Fruit fly (Drosophila melanogaster) whole organism, embryonic: ENCODE measurements around the gene CG14915.

Source experiments
- ATbp ChIP-seq: fragments of 200-800 bp; sonication (Bioruptor generic); optimal IDR thresholded peaks from 2 replicates; lab custom pipeline; 2017; ENCODE audit warnings: missing biosample characterization, mild to moderate bottlenecking, missing genetic modification characterization, missing genetic modification reagents
- Abd-B ChIP-seq: fragments of 200-800 bp; sonication (Bioruptor generic); optimal IDR thresholded peaks from 2 replicates; lab custom pipeline; 2018; ENCODE audit warnings: missing biosample characterization, mild to moderate bottlenecking, missing genetic modification characterization, moderate library complexity
- Ada2b ChIP-seq: fragments of 200-800 bp; sonication (Bioruptor generic); IDR thresholded peaks from 2 replicates; pipeline ENCODE4 v1.3.6; 2022; ENCODE audit warnings: missing biosample characterization, missing genetic modification characterization
- Bteb2 ChIP-seq: fragments of 200-800 bp; sonication (Bioruptor generic); optimal IDR thresholded peaks from 2 replicates; lab custom pipeline; 2016; ENCODE audit warnings: missing biosample characterization, missing genetic modification characterization
- CG11560 ChIP-seq: fragments of 200-800 bp; sonication (Bioruptor generic); IDR thresholded peaks from 3 replicates; pipeline ENCODE4 v1.3.6; 2022; ENCODE audit warnings: missing biosample characterization, missing genetic modification characterization
- CG16863 ChIP-seq: fragments of 200-800 bp; sonication (Bioruptor generic); optimal IDR thresholded peaks from 3 replicates; lab custom pipeline; 2016; ENCODE audit warnings: missing biosample characterization, missing genetic modification characterization
- CG18011 ChIP-seq: fragments of 200-800 bp; sonication (Bioruptor generic); optimal IDR thresholded peaks from 2 replicates; lab custom pipeline; 2017; ENCODE audit warnings: missing biosample characterization, missing genetic modification characterization, mild to moderate bottlenecking, moderate library complexity, missing genotype
- CG3726 ChIP-seq: fragments of 200-800 bp; sonication (Bioruptor generic); IDR thresholded peaks from 3 replicates; pipeline ENCODE4, ENCODE4 v1.3.6; 2022; ENCODE audit warnings: missing biosample characterization, missing genetic modification characterization
- CG4424 ChIP-seq: fragments of 200-800 bp; sonication (Bioruptor generic); optimal IDR thresholded peaks from 3 replicates; lab custom pipeline; 2016; ENCODE audit warnings: missing biosample characterization, missing genetic modification characterization
- CG6272 ChIP-seq: fragments of 200-800 bp; sonication (Bioruptor generic); IDR thresholded peaks from 2 replicates; pipeline ENCODE4 v1.3.6; 2022; ENCODE audit warnings: missing biosample characterization, missing genetic modification characterization
- CG6854 ChIP-seq: fragments of 200-800 bp; sonication (Bioruptor generic); optimal IDR thresholded peaks from 3 replicates; lab custom pipeline; 2017; ENCODE audit warnings: missing biosample characterization, mild to moderate bottlenecking, missing genetic modification characterization
- CG8388 ChIP-seq: fragments of 200-800 bp; sonication (Bioruptor generic); optimal IDR thresholded peaks from 2 replicates; lab custom pipeline; 2019; ENCODE audit warnings: missing biosample characterization, mild to moderate bottlenecking, missing genetic modification characterization, moderate library complexity
- CG9437 ChIP-seq: fragments of 200-800 bp; sonication (Bioruptor generic); optimal IDR thresholded peaks from 2 replicates; lab custom pipeline; 2018; ENCODE audit warnings: missing biosample characterization, mild to moderate bottlenecking, missing genetic modification characterization
- D ChIP-seq, 2 experiments: fragments of 200-800 bp in 1 of 2; fragments of >200 bp in 1 of 2; sonication (Bioruptor generic) in 1 of 2; optimal IDR thresholded peaks; 2 replicates in 1 of 2; 3 replicates in 1 of 2; lab custom pipeline; 2017; ENCODE audit warnings: mild to moderate bottlenecking in 1 of 2, missing biosample characterization in 1 of 2, missing genetic modification characterization in 1 of 2, missing genetic modification reagents in 1 of 2
- Dip3 ChIP-seq: fragments of 200-800 bp; sonication (Bioruptor generic); optimal IDR thresholded peaks from 3 replicates; lab custom pipeline; 2016; ENCODE audit warnings: missing biosample characterization, missing genetic modification characterization
- Doc2 ChIP-seq: fragments of 200-800 bp; sonication (Bioruptor generic); IDR thresholded peaks from 2 replicates; pipeline ENCODE4 v1.3.6; 2022; ENCODE audit warnings: missing biosample characterization, missing genetic modification characterization
- E2f1 ChIP-seq: fragments of 200-800 bp; sonication (Bioruptor generic); IDR thresholded peaks from 2 replicates; pipeline ENCODE4 v1.3.6; 2022; ENCODE audit warnings: missing biosample characterization, missing genetic modification characterization
- Elba2 ChIP-seq: fragments of 200-800 bp; sonication (Bioruptor generic); optimal IDR thresholded peaks from 3 replicates; lab custom pipeline; 2016; ENCODE audit warnings: missing biosample characterization, missing genetic modification characterization
- Fer2 ChIP-seq: fragments of 200-800 bp; sonication (Bioruptor generic); optimal IDR thresholded peaks from 2 replicates; lab custom pipeline; 2018; ENCODE audit warnings: missing biosample characterization, mild to moderate bottlenecking, missing genetic modification characterization, moderate library complexity
- HLH3B ChIP-seq: fragments of 200-800 bp; sonication (Bioruptor generic); IDR thresholded peaks from 2 replicates; pipeline ENCODE4 v1.3.6; 2022; ENCODE audit warnings: missing biosample characterization, missing genetic modification characterization
- HLH54F ChIP-seq: fragments of 200-800 bp; sonication (Bioruptor generic); optimal IDR thresholded peaks from 3 replicates; lab custom pipeline; 2016; ENCODE audit warnings: missing biosample characterization, missing genetic modification characterization
- Hr78 ChIP-seq, 2 experiments: fragments of 200-800 bp in 1 of 2; fragments of >200 bp in 1 of 2; sonication (Bioruptor generic) in 1 of 2; optimal IDR thresholded peaks; 2 replicates each; lab custom pipeline; 2017 to 2019; ENCODE audit warnings: missing biosample characterization in 2 of 2, missing genetic modification characterization in 2 of 2, mild to moderate bottlenecking in 1 of 2, moderate library complexity in 1 of 2
- Jarid2 ChIP-seq: fragments of 200-800 bp; sonication (Bioruptor generic); optimal IDR thresholded peaks from 3 replicates; lab custom pipeline; 2017; ENCODE audit warnings: mild to moderate bottlenecking, missing biosample characterization, missing genetic modification reagents, missing genetic modification characterization
- Lhr ChIP-seq: fragments of 200-800 bp; sonication (Bioruptor generic); optimal IDR thresholded peaks from 3 replicates; lab custom pipeline; 2017; ENCODE audit warnings: mild to moderate bottlenecking, missing biosample characterization, missing genetic modification reagents, missing genetic modification characterization
- Lim3 ChIP-seq: fragments of 200-800 bp; sonication (Bioruptor generic); IDR thresholded peaks from 2 replicates; pipeline ENCODE4 v1.3.6; 2022; ENCODE audit warnings: missing biosample characterization, missing genetic modification characterization
- Max ChIP-seq: fragments of 200-800 bp; sonication (Bioruptor generic); optimal IDR thresholded peaks from 2 replicates; lab custom pipeline; 2016; ENCODE audit warnings: missing biosample characterization, mild to moderate bottlenecking, missing genetic modification characterization
- NFAT ChIP-seq: fragments of 200-800 bp; sonication (Bioruptor generic); IDR thresholded peaks from 2 replicates; pipeline ENCODE4 v1.3.6; 2022; ENCODE audit warnings: missing biosample characterization, missing genetic modification characterization
- Nf-YB ChIP-seq: fragments of 200-800 bp; sonication (Bioruptor generic); optimal IDR thresholded peaks from 3 replicates; lab custom pipeline; 2019; ENCODE audit warnings: missing biosample characterization, mild to moderate bottlenecking, missing genetic modification characterization, moderate library complexity
- NfI ChIP-seq: fragments of 200-800 bp; sonication (Bioruptor generic); optimal IDR thresholded peaks from 3 replicates; lab custom pipeline; 2018; ENCODE audit warnings: missing biosample characterization, mild to moderate bottlenecking, missing genetic modification characterization, moderate library complexity
- PHDP ChIP-seq: fragments of 200-800 bp; sonication (Bioruptor generic); optimal IDR thresholded peaks from 3 replicates; lab custom pipeline; 2018; ENCODE audit warnings: missing biosample characterization, mild to moderate bottlenecking, missing genetic modification characterization, moderate library complexity
- Xrp1 ChIP-seq: fragments of 200-800 bp; sonication (Bioruptor generic); IDR thresholded peaks from 2 replicates; pipeline ENCODE4 v1.3.6; 2022; ENCODE audit warnings: missing biosample characterization, missing genetic modification characterization
- ato ChIP-seq: fragments of 200-800 bp; sonication (Bioruptor generic); IDR thresholded peaks from 2 replicates; pipeline ENCODE4 v1.3.6; 2022; ENCODE audit warnings: missing biosample characterization, missing genetic modification characterization; ENCODE audit not compliant: partially characterized antibody
- bab2 ChIP-seq: fragments of 200-800 bp; sonication (Bioruptor generic); optimal IDR thresholded peaks from 2 replicates; lab custom pipeline; 2016; ENCODE audit warnings: missing biosample characterization, missing genetic modification characterization
- br ChIP-seq: fragments of >200 bp; optimal IDR thresholded peaks from 2 replicates; lab custom pipeline; 2017
- crp ChIP-seq, 2 experiments: fragments of 200-800 bp; sonication (Bioruptor generic); optimal IDR thresholded peaks; 2 replicates in 1 of 2; 3 replicates in 1 of 2; lab custom pipeline; 2017; ENCODE audit warnings: missing biosample characterization in 2 of 2, missing genetic modification characterization in 2 of 2, mild to moderate bottlenecking in 1 of 2, moderate library complexity in 1 of 2
- ems ChIP-seq: fragments of 200-800 bp; sonication (Bioruptor generic); optimal IDR thresholded peaks from 3 replicates; lab custom pipeline; 2016; ENCODE audit warnings: missing biosample characterization, missing genetic modification characterization
- eyg ChIP-seq: fragments of 200-800 bp; sonication (Bioruptor generic); optimal IDR thresholded peaks from 3 replicates; lab custom pipeline; 2016; ENCODE audit warnings: missing biosample characterization, missing genetic modification characterization
- gcm2 ChIP-seq: fragments of 200-800 bp; sonication (Bioruptor generic); optimal IDR thresholded peaks from 2 replicates; lab custom pipeline; 2016; ENCODE audit warnings: missing biosample characterization, missing genetic modification characterization
- gem ChIP-seq: fragments of 200-800 bp; sonication (Bioruptor generic); optimal IDR thresholded peaks from 2 replicates; lab custom pipeline; 2019; ENCODE audit warnings: missing biosample characterization, mild to moderate bottlenecking, missing genetic modification characterization, moderate library complexity
- hkb ChIP-seq, 2 experiments: fragments of 200-800 bp in 1 of 2; fragments of >200 bp in 1 of 2; sonication (Bioruptor generic) in 1 of 2; IDR thresholded peaks in 1 of 2; optimal IDR thresholded peaks in 1 of 2; 2 replicates each; pipeline versions ENCODE4 v1.3.6 to Lab custom; 2017 to 2022; ENCODE audit warnings: missing biosample characterization in 1 of 2, missing genetic modification characterization in 1 of 2
- insv ChIP-seq, 2 experiments: fragments of 200-800 bp; sonication (Bioruptor generic); optimal IDR thresholded peaks; 3 replicates each; lab custom pipeline; 2016 to 2018; ENCODE audit warnings: missing biosample characterization in 2 of 2, missing genetic modification characterization in 2 of 2
- jigr1 ChIP-seq: fragments of 200-800 bp; sonication (Bioruptor generic); IDR thresholded peaks from 3 replicates; pipeline ENCODE4 v1.3.6; 2022; ENCODE audit warnings: missing biosample characterization, missing genetic modification characterization
- jing ChIP-seq: fragments of 200-800 bp; sonication (Bioruptor generic); optimal IDR thresholded peaks from 2 replicates; lab custom pipeline; 2018; ENCODE audit warnings: missing biosample characterization, mild to moderate bottlenecking, missing genetic modification characterization
- maf-S ChIP-seq: fragments of 200-800 bp; sonication (Bioruptor generic); optimal IDR thresholded peaks from 2 replicates; lab custom pipeline; 2016; ENCODE audit warnings: missing biosample characterization, missing genetic modification characterization
- odd ChIP-seq: fragments of 200-800 bp; sonication (Bioruptor generic); optimal IDR thresholded peaks from 2 replicates; lab custom pipeline; 2017; ENCODE audit warnings: missing biosample characterization, mild to moderate bottlenecking, missing genetic modification characterization
- pan ChIP-seq, 4 experiments: fragments of >200 bp in 3 of 4; fragments of 200-800 bp in 1 of 4; sonication (Bioruptor generic) in 1 of 4; optimal IDR thresholded peaks in 3 of 4; IDR thresholded peaks in 1 of 4; 2 replicates each; pipeline versions ENCODE4 v1.3.6 to Lab custom; 2017 to 2022; ENCODE audit warnings: missing biosample characterization in 2 of 4, missing genetic modification characterization in 2 of 4, mixed read lengths in 1 of 4
- peb ChIP-seq: fragments of 200-800 bp; sonication (Bioruptor generic); IDR thresholded peaks from 2 replicates; pipeline ENCODE4 v1.3.6; 2022; ENCODE audit warnings: missing biosample characterization, missing genetic modification characterization
- sens-2 ChIP-seq: fragments of 200-800 bp; sonication (Bioruptor generic); IDR thresholded peaks from 2 replicates; pipeline ENCODE4 v1.3.6; 2022; ENCODE audit warnings: missing biosample characterization, missing genetic modification characterization

Gene CG14915

dm6 chr2L:11065932-11066823, 4.6 kb upstream of the CG14915 start (continued):
- peak; percentile 49 for TF ChIP-seq gem (tag; lab: Kevin White, UChicago)
- no peak for TF ChIP-seq CG18011
- TF ChIP-seq Jarid2 (GFP tag; lab: Kevin White, UChicago) = no peak
- no peak for TF ChIP-seq Nf-YB (GFP tag; lab: Kevin White, UChicago)
- TF ChIP-seq Doc2 = no peak
- TF ChIP-seq bab2 (GFP tag; lab: Kevin White, UChicago) = no peak
- no peak for TF ChIP-seq CG11560 (tag; lab: Robert Waterston, UW)
- TF ChIP-seq D (optimal IDR thresholded peaks at IDR 0.05; lab: Kevin White, UChicago) = no peak
- TF ChIP-seq D (GFP tag; optimal IDR thresholded peaks at IDR 0.05; lab: Kevin White, UChicago) = no peak
- no peak for TF ChIP-seq jigr1 (GFP tag; lab: Robert Waterston, UW)
- no peak for TF ChIP-seq Ada2b
- TF ChIP-seq insv (GFP tag; optimal IDR thresholded peaks at IDR 0.05; lab: Kevin White, UChicago) = no peak
- no peak for TF ChIP-seq CG16863 (GFP tag; lab: Kevin White, UChicago)
- no peak for TF ChIP-seq hkb (optimal IDR thresholded peaks at IDR 0.05; lab: Kevin White, UChicago)
- no peak for TF ChIP-seq hkb (GFP tag; IDR thresholded peaks at IDR 0.05; lab: Robert Waterston, UW)
- TF ChIP-seq CG6854 (GFP tag; lab: Kevin White, UChicago) = no peak
- TF ChIP-seq Elba2 (GFP tag; lab: Kevin White, UChicago) = no peak
- TF ChIP-seq peb (GFP tag; lab: Robert Waterston, UW) = no peak
- no peak for TF ChIP-seq Lim3 (GFP tag; lab: Robert Waterston, UW)
- TF ChIP-seq odd = no peak
- TF ChIP-seq Hr78 (GFP tag; optimal IDR thresholded peaks at IDR 0.05; lab: Kevin White, UChicago) = no peak
- no peak for TF ChIP-seq sens-2
- TF ChIP-seq Lhr = no peak
- no peak for TF ChIP-seq CG9437 (GFP tag; lab: Kevin White, UChicago)
- TF ChIP-seq Dip3 = peak; percentile 62
- TF ChIP-seq maf-S (GFP tag; lab: Kevin White, UChicago) = no peak
- TF ChIP-seq NfI (GFP tag; lab: Kevin White, UChicago) = no peak
- no peak for TF ChIP-seq crp (GFP tag; optimal IDR thresholded peaks at IDR 0.05; lab: Kevin White, UChicago)
- no peak for TF ChIP-seq E2f1
- no peak for TF ChIP-seq NFAT
- TF ChIP-seq Fer2 (tag; lab: Kevin White, UChicago) = no peak
- TF ChIP-seq Xrp1 (GFP tag; lab: Robert Waterston, UW) = no peak
- TF ChIP-seq br = no peak
- TF ChIP-seq ems (GFP tag; lab: Kevin White, UChicago) = no peak
- no peak for TF ChIP-seq Abd-B (GFP tag; lab: Kevin White, UChicago)
- no peak for TF ChIP-seq jing (GFP tag; lab: Kevin White, UChicago)
- no peak for TF ChIP-seq ato (GFP tag; lab: Robert Waterston, UW)
- peak; percentile 48 for TF ChIP-seq HLH54F (GFP tag; lab: Kevin White, UChicago)
- TF ChIP-seq CG8388 (GFP tag; lab: Kevin White, UChicago) = no peak
- no peak for TF ChIP-seq ATbp (GFP tag; lab: Kevin White, UChicago)
- no peak for TF ChIP-seq Max
- TF ChIP-seq HLH3B (GFP tag; lab: Robert Waterston, UW) = no peak
- no peak for TF ChIP-seq CG6272 (GFP tag; lab: Robert Waterston, UW)
- no peak for TF ChIP-seq CG4424
- TF ChIP-seq gcm2 (GFP tag; lab: Kevin White, UChicago) = no peak
- TF ChIP-seq PHDP (tag; lab: Kevin White, UChicago) = no peak
- no peak for TF ChIP-seq CG3726 (GFP tag; lab: Robert Waterston, UW)
- no peak for TF ChIP-seq pan (optimal IDR thresholded peaks at IDR 0.05; lab: Kevin White, UChicago)
- TF ChIP-seq pan (GFP tag; optimal IDR thresholded peaks at IDR 0.05 in 1 of 2, IDR thresholded peaks at IDR 0.05 in 1 of 2) = no peak
- TF ChIP-seq eyg (GFP tag; lab: Kevin White, UChicago) = no peak
- no peak for TF ChIP-seq Bteb2 (GFP tag; lab: Kevin White, UChicago)
